Worm (Caenorhabditis elegans) whole organism, mixed stage, embryonic: ENCODE results near the gene str-118.

Source experiments
- ceh-39 ChIP-seq: fragments of 150-350 bp; optimal IDR thresholded peaks from 2 replicates; lab custom pipeline; 2014; ENCODE audit warnings: missing biosample characterization, missing genetic modification characterization
- ces-1 ChIP-seq: fragments of 150-350 bp; optimal IDR thresholded peaks from 2 replicates; lab custom pipeline; 2014; ENCODE audit warnings: missing biosample characterization, missing genetic modification reagents, missing genetic modification characterization
- drap-1 ChIP-seq: fragments of 200-800 bp; sonication (Bioruptor generic); optimal IDR thresholded peaks from 3 replicates; lab custom pipeline; 2018; ENCODE audit warnings: mild to moderate bottlenecking, missing genetic modification characterization, missing compliant biosample characterization
- elt-1 ChIP-seq: sonication (generic microtip); optimal IDR thresholded peaks from 2 replicates; lab custom pipeline; 2017; ENCODE audit warnings: missing genetic modification characterization, mild to moderate bottlenecking, missing compliant biosample characterization, antibody characterized with exemption, moderate library complexity, borderline replicate concordance; ENCODE audit not compliant: insufficient read depth
- elt-3 ChIP-seq: fragments of 150-350 bp; optimal IDR thresholded peaks from 2 replicates; lab custom pipeline; 2014; ENCODE audit warnings: missing biosample characterization, missing genetic modification characterization
- lsy-2 ChIP-seq: fragments of 150-350 bp; optimal IDR thresholded peaks from 2 replicates; lab custom pipeline; 2014; ENCODE audit warnings: missing biosample characterization, missing genetic modification characterization
- mab-5 ChIP-seq: fragments of 150-350 bp; optimal IDR thresholded peaks from 2 replicates; lab custom pipeline; 2014; ENCODE audit warnings: missing biosample characterization, missing genetic modification characterization
- nhr-237 ChIP-seq: fragments of 150-350 bp; optimal IDR thresholded peaks from 2 replicates; lab custom pipeline; 2014; ENCODE audit warnings: missing biosample characterization, missing genetic modification characterization
- nhr-28 ChIP-seq: fragments of 150-350 bp; optimal IDR thresholded peaks from 2 replicates; lab custom pipeline; 2014; ENCODE audit warnings: missing biosample characterization, missing genetic modification characterization
- pha-4 ChIP-seq: fragments of 150-350 bp; optimal IDR thresholded peaks from 2 replicates; lab custom pipeline; 2018; ENCODE audit warnings: missing biosample characterization, missing genetic modification reagents, missing genetic modification characterization
- snpc-4 ChIP-seq: fragments of 150-350 bp; optimal IDR thresholded peaks from 2 replicates; lab custom pipeline; 2014; ENCODE audit warnings: missing biosample characterization, missing genetic modification characterization
- unc-62 ChIP-seq: fragments of 150-350 bp; optimal IDR thresholded peaks from 2 replicates; lab custom pipeline; 2014; ENCODE audit warnings: missing biosample characterization, missing genetic modification reagents, missing genetic modification characterization
- ztf-11 ChIP-seq: fragments of 150-350 bp; optimal IDR thresholded peaks from 2 replicates; lab custom pipeline; 2014; ENCODE audit warnings: missing biosample characterization, missing genetic modification characterization

ce11 chrV:10072721-10073120 is 20.8 kb downstream of the str-118 start:
- TF ChIP-seq ces-1 (GFP tag; lab: Kevin White, UChicago) (no peak), pha-4 (tag; lab: Kevin White, UChicago) (no peak), nhr-237 (tag; lab: Kevin White, UChicago) (no peak), drap-1 (GFP tag; lab: Kevin White, UChicago) (no peak), elt-3 (no peak), unc-62 (no peak), nhr-28 (no peak), ceh-39 (tag; lab: Kevin White, UChicago) (no peak), ztf-11 (tag; lab: Kevin White, UChicago) (no peak), mab-5 (tag; lab: Kevin White, UChicago) (no peak), snpc-4 (tag; lab: Kevin White, UChicago) (no peak), elt-1 (tag; lab: Kevin White, UChicago) (no peak), lsy-2 (tag; lab: Kevin White, UChicago) (no peak)
